Fruit fly (Drosophila melanogaster) whole organism, embryonic: ENCODE results near the gene CG14818.

ENCODE experiments used
- BEAF-32 ChIP-seq: fragments of 200-800 bp; sonication (Bioruptor generic); optimal IDR thresholded peaks from 3 replicates; lab custom pipeline; 2017; ENCODE audit warnings: missing biosample characterization, missing genetic modification characterization, mild to moderate bottlenecking, moderate library complexity, missing genetic modification reagents
- CG10147 ChIP-seq: fragments of 200-800 bp; sonication (Bioruptor generic); optimal IDR thresholded peaks from 2 replicates; lab custom pipeline; 2019; ENCODE audit warnings: missing biosample characterization, mild to moderate bottlenecking, missing genetic modification characterization, moderate library complexity
- CG10267 ChIP-seq: fragments of 200-800 bp; sonication (Bioruptor generic); optimal IDR thresholded peaks from 2 replicates; lab custom pipeline; 2018; ENCODE audit warnings: missing biosample characterization, mild to moderate bottlenecking, missing genetic modification characterization, moderate library complexity
- CG11723 ChIP-seq: fragments of 200-800 bp; sonication (Bioruptor generic); optimal IDR thresholded peaks from 2 replicates; lab custom pipeline; 2017; ENCODE audit warnings: missing biosample characterization, mild to moderate bottlenecking, missing genetic modification characterization
- CG12744 ChIP-seq: fragments of 200-800 bp; sonication (Bioruptor generic); optimal IDR thresholded peaks from 2 replicates; lab custom pipeline; 2016; ENCODE audit warnings: missing biosample characterization, missing genetic modification characterization
- CG13775 ChIP-seq: fragments of 200-800 bp; sonication (Bioruptor generic); optimal IDR thresholded peaks from 3 replicates; lab custom pipeline; 2017; ENCODE audit warnings: missing biosample characterization, mild to moderate bottlenecking, missing genetic modification characterization
- CG14441 ChIP-seq: fragments of 200-800 bp; sonication (Bioruptor generic); IDR thresholded peaks from 2 replicates; pipeline ENCODE4 v1.3.6; 2022; ENCODE audit warnings: missing biosample characterization, missing genetic modification characterization
- CG1603 ChIP-seq: fragments of 200-800 bp; sonication (Bioruptor generic); optimal IDR thresholded peaks from 2 replicates; lab custom pipeline; 2019; ENCODE audit warnings: missing biosample characterization, mild to moderate bottlenecking, missing genetic modification characterization, moderate library complexity
- CG1792 ChIP-seq: fragments of 200-800 bp; sonication (Bioruptor generic); optimal IDR thresholded peaks from 2 replicates; lab custom pipeline; 2016; ENCODE audit warnings: missing biosample characterization, missing genetic modification characterization
- CG18476 ChIP-seq: fragments of 200-800 bp; sonication (Bioruptor generic); optimal IDR thresholded peaks from 2 replicates; lab custom pipeline; 2016; ENCODE audit warnings: missing biosample characterization, mild to moderate bottlenecking, missing genetic modification characterization
- CG34224 ChIP-seq: fragments of 200-800 bp; sonication (Bioruptor generic); IDR thresholded peaks from 3 replicates; pipeline ENCODE4 v1.3.6; 2022; ENCODE audit warnings: missing biosample characterization, missing genetic modification characterization; ENCODE audit not compliant: partially characterized antibody
- CG4404 ChIP-seq: fragments of 200-800 bp; sonication (Bioruptor generic); IDR thresholded peaks from 2 replicates; pipeline ENCODE4 v1.3.6; 2022; ENCODE audit warnings: missing biosample characterization, missing genetic modification characterization
- CG6175 ChIP-seq: fragments of 200-800 bp; sonication (Bioruptor generic); IDR thresholded peaks from 3 replicates; pipeline ENCODE4 v1.3.6; 2022; ENCODE audit warnings: missing biosample characterization, missing genetic modification characterization
- CG6854 ChIP-seq: fragments of 200-800 bp; sonication (Bioruptor generic); optimal IDR thresholded peaks from 3 replicates; lab custom pipeline; 2017; ENCODE audit warnings: missing biosample characterization, mild to moderate bottlenecking, missing genetic modification characterization
- CG8290 ChIP-seq, 3 experiments: fragments of 200-800 bp; sonication (Bioruptor generic); optimal IDR thresholded peaks; 2 replicates each; lab custom pipeline; 2016 to 2019; ENCODE audit warnings: missing biosample characterization in 3 of 3, missing genetic modification characterization in 3 of 3, mild to moderate bottlenecking in 2 of 3, moderate library complexity in 1 of 3
- CG8765 ChIP-seq: fragments of 200-800 bp; sonication (Bioruptor generic); IDR thresholded peaks from 2 replicates; pipeline ENCODE4 v1.3.6; 2022; ENCODE audit warnings: missing biosample characterization, missing genetic modification characterization
- CG8944 ChIP-seq: fragments of 200-800 bp; sonication (Bioruptor generic); optimal IDR thresholded peaks from 3 replicates; lab custom pipeline; 2016; ENCODE audit warnings: missing biosample characterization, missing genetic modification characterization
- CG9727 ChIP-seq: fragments of 200-800 bp; sonication (Bioruptor generic); optimal IDR thresholded peaks from 3 replicates; lab custom pipeline; 2017; ENCODE audit warnings: missing biosample characterization, mild to moderate bottlenecking, missing genetic modification characterization
- D19A ChIP-seq: fragments of 200-800 bp; optimal IDR thresholded peaks from 3 replicates; lab custom pipeline; 2019; ENCODE audit warnings: missing biosample characterization, mild to moderate bottlenecking, missing genetic modification characterization, moderate library complexity
- Dip3 ChIP-seq: fragments of 200-800 bp; sonication (Bioruptor generic); optimal IDR thresholded peaks from 3 replicates; lab custom pipeline; 2016; ENCODE audit warnings: missing biosample characterization, missing genetic modification characterization
- HLH4C ChIP-seq: fragments of 200-800 bp; sonication (Bioruptor generic); IDR thresholded peaks from 3 replicates; pipeline ENCODE4 v1.3.6; 2022; ENCODE audit warnings: missing biosample characterization, missing genetic modification characterization; ENCODE audit not compliant: partially characterized antibody
- HLHmδ ChIP-seq: fragments of 200-800 bp; sonication (Bioruptor generic); optimal IDR thresholded peaks from 2 replicates; lab custom pipeline; 2018; ENCODE audit warnings: missing biosample characterization, mild to moderate bottlenecking, missing genetic modification characterization, moderate library complexity
- HmgZ ChIP-seq: fragments of 200-800 bp; sonication (Bioruptor generic); optimal IDR thresholded peaks from 2 replicates; lab custom pipeline; 2018; ENCODE audit warnings: missing biosample characterization, mild to moderate bottlenecking, missing genetic modification characterization
- Hmr ChIP-seq: fragments of 200-800 bp; sonication (Bioruptor generic); optimal IDR thresholded peaks from 3 replicates; lab custom pipeline; 2017; ENCODE audit warnings: mild to moderate bottlenecking, missing biosample characterization, missing genetic modification reagents, missing genetic modification characterization
- Hr3 ChIP-seq: fragments of 200-800 bp; sonication (Bioruptor generic); optimal IDR thresholded peaks from 3 replicates; lab custom pipeline; 2016; ENCODE audit warnings: missing biosample characterization, missing genetic modification characterization
- Meics ChIP-seq: fragments of 200-800 bp; sonication (Bioruptor generic); optimal IDR thresholded peaks from 2 replicates; lab custom pipeline; 2017; ENCODE audit warnings: missing biosample characterization, mild to moderate bottlenecking, missing genetic modification characterization
- NK7.1 ChIP-seq: fragments of 200-800 bp; sonication (Bioruptor generic); optimal IDR thresholded peaks from 3 replicates; lab custom pipeline; 2016; ENCODE audit warnings: missing biosample characterization, missing genetic modification characterization
- Six4 ChIP-seq: fragments of 200-800 bp; sonication (Bioruptor generic); optimal IDR thresholded peaks from 2 replicates; lab custom pipeline; 2016; ENCODE audit warnings: missing biosample characterization, missing genetic modification characterization
- ab ChIP-seq: fragments of 200-800 bp; sonication (Bioruptor generic); optimal IDR thresholded peaks from 2 replicates; lab custom pipeline; 2016; ENCODE audit warnings: missing biosample characterization, missing genetic modification characterization
- ci ChIP-seq: fragments of 200-800 bp; sonication (Bioruptor generic); IDR thresholded peaks from 3 replicates; pipeline ENCODE4 v1.3.6; 2022; ENCODE audit warnings: missing biosample characterization, missing genetic modification characterization
- dimm ChIP-seq: fragments of 200-800 bp; sonication (Bioruptor generic); IDR thresholded peaks from 2 replicates; pipeline ENCODE4 v1.3.6; 2022; ENCODE audit warnings: missing biosample characterization, missing genetic modification characterization
- disco-r ChIP-seq: fragments of 200-800 bp; sonication (Bioruptor generic); optimal IDR thresholded peaks from 2 replicates; lab custom pipeline; 2016; ENCODE audit warnings: missing biosample characterization, missing genetic modification characterization
- dmrt99B ChIP-seq: fragments of 200-800 bp; sonication (Bioruptor generic); optimal IDR thresholded peaks from 2 replicates; lab custom pipeline; 2018; ENCODE audit warnings: missing biosample characterization, mild to moderate bottlenecking, missing genetic modification characterization, moderate library complexity
- fd96Cb ChIP-seq: fragments of 200-800 bp; sonication (Bioruptor generic); optimal IDR thresholded peaks from 2 replicates; lab custom pipeline; 2018; ENCODE audit warnings: missing biosample characterization, mild to moderate bottlenecking, missing genetic modification characterization, moderate library complexity
- ham ChIP-seq: fragments of 200-800 bp; sonication (Bioruptor generic); IDR thresholded peaks from 2 replicates; pipeline ENCODE4 v1.3.6; 2022; ENCODE audit warnings: missing biosample characterization, missing genetic modification characterization
- her ChIP-seq: fragments of 200-800 bp; sonication (Bioruptor generic); optimal IDR thresholded peaks from 2 replicates; lab custom pipeline; 2016; ENCODE audit warnings: missing biosample characterization, missing genetic modification characterization
- ind ChIP-seq: fragments of 200-800 bp; sonication (Bioruptor generic); optimal IDR thresholded peaks from 3 replicates; lab custom pipeline; 2016; ENCODE audit warnings: missing biosample characterization, missing genetic modification characterization
- insv ChIP-seq, 2 experiments: fragments of 200-800 bp; sonication (Bioruptor generic); optimal IDR thresholded peaks; 3 replicates each; lab custom pipeline; 2016 to 2018; ENCODE audit warnings: missing biosample characterization in 2 of 2, missing genetic modification characterization in 2 of 2
- jing ChIP-seq: fragments of 200-800 bp; sonication (Bioruptor generic); optimal IDR thresholded peaks from 2 replicates; lab custom pipeline; 2018; ENCODE audit warnings: missing biosample characterization, mild to moderate bottlenecking, missing genetic modification characterization
- klu ChIP-seq: fragments of 200-800 bp; sonication (Bioruptor generic); IDR thresholded peaks from 2 replicates; pipeline ENCODE4 v1.3.6; 2022; ENCODE audit warnings: missing biosample characterization, missing genetic modification characterization
- luna ChIP-seq: fragments of 200-800 bp; sonication (Bioruptor generic); optimal IDR thresholded peaks from 2 replicates; lab custom pipeline; 2016; ENCODE audit warnings: missing biosample characterization, missing genetic modification characterization
- maf-S ChIP-seq: fragments of 200-800 bp; sonication (Bioruptor generic); optimal IDR thresholded peaks from 2 replicates; lab custom pipeline; 2016; ENCODE audit warnings: missing biosample characterization, missing genetic modification characterization
- nerfin-1 ChIP-seq: fragments of 200-800 bp; sonication (Bioruptor generic); optimal IDR thresholded peaks from 3 replicates; lab custom pipeline; 2019; ENCODE audit warnings: missing biosample characterization, mild to moderate bottlenecking, missing genetic modification characterization, moderate library complexity
- pfk ChIP-seq: fragments of 200-800 bp; sonication (Bioruptor generic); optimal IDR thresholded peaks from 2 replicates; lab custom pipeline; 2018; ENCODE audit warnings: missing biosample characterization, mild to moderate bottlenecking, missing genetic modification characterization, moderate library complexity
- pros ChIP-seq: fragments of 200-800 bp; sonication (Bioruptor generic); optimal IDR thresholded peaks from 3 replicates; lab custom pipeline; 2019; ENCODE audit warnings: missing biosample characterization, mild to moderate bottlenecking, missing genetic modification characterization, moderate library complexity
- run ChIP-seq: fragments of 200-800 bp; sonication (Bioruptor generic); optimal IDR thresholded peaks from 3 replicates; lab custom pipeline; 2018; ENCODE audit warnings: missing biosample characterization, mild to moderate bottlenecking, missing genetic modification characterization
- sr ChIP-seq: fragments of 200-800 bp; sonication (Bioruptor generic); IDR thresholded peaks from 3 replicates; pipeline ENCODE4 v1.3.6; 2022; ENCODE audit warnings: missing biosample characterization, missing genetic modification characterization
- unpg ChIP-seq: fragments of 200-800 bp; sonication (Bioruptor generic); optimal IDR thresholded peaks from 3 replicates; lab custom pipeline; 2018; ENCODE audit warnings: missing biosample characterization, mild to moderate bottlenecking, missing genetic modification characterization, moderate library complexity
- usp ChIP-seq: fragments of >200 bp; optimal IDR thresholded peaks from 2 replicates; lab custom pipeline; 2017; ENCODE audit warnings: missing biosample characterization, missing genetic modification characterization
- vnd ChIP-seq: fragments of 200-800 bp; sonication (Bioruptor generic); IDR thresholded peaks from 3 replicates; pipeline ENCODE4 v1.3.6; 2022; ENCODE audit warnings: missing biosample characterization, missing genetic modification characterization; ENCODE audit not compliant: partially characterized antibody

CG14818 gene

dm6 chrX:1858867-1859266, 20.7 kb downstream of the CG14818 start, which contains the start of gene Lamtor5 (continued):
- TF ChIP-seq CG34224 (peak; percentile 52; the same call in 2 of the 3 replicates), klu (GFP tag; lab: Robert Waterston, UW) (peak; percentile 15; the same call in 1 of the 2 replicates), HLH4C (GFP tag; lab: Robert Waterston, UW) (peak; percentile 28; the same call in 1 of the 3 replicates), D19A (tag; lab: Kevin White, UChicago) (peak; percentile 55), CG18476 (GFP tag; lab: Kevin White, UChicago) (no peak), NK7.1 (no peak), CG1792 (no peak), pros (GFP tag; lab: Kevin White, UChicago) (no peak), dimm (GFP tag; lab: Robert Waterston, UW) (no peak), fd96Cb (tag; lab: Kevin White, UChicago) (peak; percentile 8), ci (GFP tag; lab: Robert Waterston, UW) (peak; percentile 69), nerfin-1 (tag; lab: Kevin White, UChicago) (peak; percentile 30), CG13775 (GFP tag; lab: Kevin White, UChicago) (peak; percentile 45), run (tag; lab: Kevin White, UChicago) (no peak), usp (GFP tag; lab: Kevin White, UChicago) (no peak), Six4 (no peak), CG11723 (no peak), ind (GFP tag; lab: Kevin White, UChicago) (peak; percentile 23), unpg (peak; percentile 53), jing (no peak), CG8290 (GFP tag; optimal IDR thresholded peaks at IDR 0.05; lab: Kevin White, UChicago) (no peak), CG8290 (tag; optimal IDR thresholded peaks at IDR 0.05; lab: Kevin White, UChicago) (peak in 1 of 2 experiments; percentile 54), CG1603 (tag; lab: Kevin White, UChicago) (peak; percentile 27), CG8765 (GFP tag; lab: Robert Waterston, UW) (no peak), CG10267 (tag; lab: Kevin White, UChicago) (peak; percentile 41), pfk (GFP tag; lab: Kevin White, UChicago) (no peak), CG12744 (peak; percentile 24), vnd (no peak), insv (GFP tag; optimal IDR thresholded peaks at IDR 0.05; lab: Kevin White, UChicago) (peak in 1 of 2 experiments; percentile 8), BEAF-32 (GFP tag; lab: Kevin White, UChicago) (peak; percentile 15), her (GFP tag; lab: Kevin White, UChicago) (no peak), Hr3 (GFP tag; lab: Kevin White, UChicago) (no peak), dmrt99B (tag; lab: Kevin White, UChicago) (peak; percentile 36), HmgZ (tag; lab: Kevin White, UChicago) (peak; percentile 6), luna (no peak), HLHmδ (GFP tag; lab: Kevin White, UChicago) (no peak), Hmr (peak; percentile 49), CG6854 (peak; percentile 32), Meics (peak; percentile 54), CG14441 (GFP tag; lab: Robert Waterston, UW) (no peak), CG10147 (no peak), ab (GFP tag; lab: Kevin White, UChicago) (no peak), CG6175 (GFP tag; lab: Robert Waterston, UW) (0 out of 3 replicates have a peak, but pooled peaks have one; percentile 10), CG8944 (GFP tag; lab: Kevin White, UChicago) (no peak), disco-r (GFP tag; lab: Kevin White, UChicago) (no peak), CG4404 (no peak), Dip3 (GFP tag; lab: Kevin White, UChicago) (peak; percentile 30), sr (GFP tag; lab: Robert Waterston, UW) (no peak), maf-S (GFP tag; lab: Kevin White, UChicago) (no peak), CG9727 (GFP tag; lab: Kevin White, UChicago) (peak; percentile 46), ham (GFP tag; lab: Robert Waterston, UW) (no peak)
